Worm (Caenorhabditis elegans) whole organism, L3 larva: Measurements from ENCODE around the gene nhr-235.

ENCODE experiments used
- aly-2 ChIP-seq: fragments of 150-350 bp; optimal IDR thresholded peaks from 2 replicates; lab custom pipeline; 2014; ENCODE audit warnings: missing biosample characterization, missing genetic modification characterization
- elt-1 ChIP-seq: fragments of 150-350 bp; optimal IDR thresholded peaks from 2 replicates; lab custom pipeline; 2014; ENCODE audit warnings: missing biosample characterization, missing genetic modification characterization
- elt-2 ChIP-seq: sonication (generic microtip); optimal IDR thresholded peaks from 2 replicates; lab custom pipeline; 2016; ENCODE audit warnings: missing genetic modification reagents, mild to moderate bottlenecking, missing genetic modification characterization, missing compliant biosample characterization
- fkh-10 ChIP-seq: sonication (generic microtip); optimal IDR thresholded peaks from 2 replicates; lab custom pipeline; 2017; ENCODE audit warnings: missing biosample characterization, missing genetic modification reagents, missing genetic modification characterization
- nhr-11 ChIP-seq: fragments of 150-350 bp; optimal IDR thresholded peaks from 2 replicates; lab custom pipeline; 2014; ENCODE audit warnings: missing biosample characterization, missing genetic modification characterization
- nhr-237 ChIP-seq: fragments of 150-350 bp; optimal IDR thresholded peaks from 2 replicates; lab custom pipeline; 2014; ENCODE audit warnings: missing biosample characterization, missing genetic modification characterization
- nhr-43 ChIP-seq: sonication (generic microtip); optimal IDR thresholded peaks from 2 replicates; lab custom pipeline; 2016; ENCODE audit warnings: mild to moderate bottlenecking, missing genetic modification characterization, missing compliant biosample characterization; ENCODE audit not compliant: poor library complexity, severe bottlenecking
- nhr-77 ChIP-seq: fragments of 150-350 bp; optimal IDR thresholded peaks from 2 replicates; lab custom pipeline; 2014; ENCODE audit warnings: missing biosample characterization, missing genetic modification characterization
- pha-4 ChIP-seq: fragments of 150-350 bp; optimal IDR thresholded peaks from 2 replicates; lab custom pipeline; 2014; ENCODE audit warnings: missing biosample characterization, missing genetic modification reagents, missing genetic modification characterization
- unc-39 ChIP-seq: sonication (generic microtip); optimal IDR thresholded peaks from 4 replicates; lab custom pipeline; 2017; ENCODE audit warnings: missing biosample characterization, missing genetic modification characterization

DNA sequence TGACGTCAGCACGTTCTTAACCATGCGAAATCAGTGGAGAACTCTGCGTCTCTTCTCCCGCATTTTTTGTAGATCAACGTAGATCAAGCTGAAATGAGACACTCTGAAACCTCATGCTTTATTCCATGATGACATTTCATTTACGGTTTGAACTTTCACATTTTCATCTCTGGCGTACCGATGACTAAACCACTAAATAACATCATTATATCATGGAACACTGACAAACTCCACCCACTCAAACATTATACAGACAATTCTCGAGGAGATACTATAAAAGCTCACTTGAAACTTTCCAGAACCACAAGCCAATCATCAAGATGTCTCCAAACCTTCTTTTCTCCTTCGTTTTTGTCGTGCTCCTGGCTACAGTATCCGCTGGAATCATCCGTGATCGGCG is 13.6 kb upstream of the nhr-235 start, which contains the start of gene nspe-7:
- TF ChIP-seq nhr-11 (tag; lab: Kevin White, UChicago) (no peak), nhr-77 (no peak), elt-2 (no peak), fkh-10 (GFP tag; lab: Kevin White, UChicago) (no peak), nhr-237 (tag; lab: Kevin White, UChicago) (no peak), unc-39 (no peak), aly-2 (tag; lab: Kevin White, UChicago) (no peak), pha-4 (no peak), elt-1 (tag; lab: Kevin White, UChicago) (no peak), nhr-43 (tag; lab: Kevin White, UChicago) (no peak)
